Worm (Caenorhabditis elegans): ENCODE data around the gene F09G2.2.

DNA sequence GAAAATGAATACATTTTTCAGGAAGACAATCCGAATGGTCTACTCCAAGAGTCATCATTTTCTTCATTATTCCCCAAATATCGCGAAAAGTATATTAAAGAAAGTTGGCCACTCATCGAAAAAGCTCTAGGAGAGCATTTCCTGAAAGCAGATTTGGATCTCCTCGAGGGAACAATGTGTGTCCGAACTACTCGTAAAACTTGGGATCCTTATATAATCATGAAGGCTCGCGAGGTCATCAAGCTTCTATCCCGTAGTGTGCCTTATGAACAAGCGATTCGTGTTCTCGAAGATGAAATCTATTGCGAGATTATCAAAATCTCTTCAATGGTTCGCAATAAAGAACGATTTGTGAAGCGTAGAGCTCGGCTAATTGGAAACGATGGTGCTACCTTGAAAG lies 34.8 kb downstream of the F09G2.2 start:
- no peak for TF ChIP-seq flt-1 (GFP tag; IDR thresholded peaks at IDR 0.05)
- no peak for TF ChIP-seq cog-1 (tag; optimal IDR thresholded peaks at IDR 0.05)
- no peak for TF ChIP-seq T22C8.4 (GFP tag; IDR thresholded peaks at IDR 0.05)
- no peak for TF ChIP-seq ref-1 (GFP tag; conservative IDR thresholded peaks at IDR 0.05)
- TF ChIP-seq ztf-23 (GFP tag; IDR thresholded peaks at IDR 0.05), result no peak

Data from whole organism, midembryonic.